Fruit fly (Drosophila melanogaster) whole organism, embryonic: ENCODE data around the gene Hexo1.

Experiments used
- Abd-B ChIP-seq: fragments of 200-800 bp; sonication (Bioruptor generic); optimal IDR thresholded peaks from 2 replicates; lab custom pipeline; 2018; ENCODE audit warnings: missing biosample characterization, mild to moderate bottlenecking, missing genetic modification characterization, moderate library complexity
- BEAF-32 ChIP-seq: fragments of 200-800 bp; sonication (Bioruptor generic); optimal IDR thresholded peaks from 3 replicates; lab custom pipeline; 2017; ENCODE audit warnings: missing biosample characterization, missing genetic modification characterization, mild to moderate bottlenecking, moderate library complexity, missing genetic modification reagents
- CG10147 ChIP-seq: fragments of 200-800 bp; sonication (Bioruptor generic); optimal IDR thresholded peaks from 2 replicates; lab custom pipeline; 2019; ENCODE audit warnings: missing biosample characterization, mild to moderate bottlenecking, missing genetic modification characterization, moderate library complexity
- CG10979 ChIP-seq: fragments of 200-800 bp; sonication (Bioruptor generic); optimal IDR thresholded peaks from 2 replicates; lab custom pipeline; 2018; ENCODE audit warnings: missing biosample characterization, mild to moderate bottlenecking, missing genetic modification characterization, moderate library complexity
- CG14050 ChIP-seq: fragments of 200-800 bp; sonication (Bioruptor generic); IDR thresholded peaks from 3 replicates; pipeline ENCODE4 v1.3.6; 2022; ENCODE audit warnings: missing biosample characterization, missing genetic modification characterization
- CG14965 ChIP-seq: fragments of 200-800 bp; sonication (Bioruptor generic); optimal IDR thresholded peaks from 2 replicates; lab custom pipeline; 2016; ENCODE audit warnings: missing biosample characterization, missing genetic modification characterization, borderline replicate concordance
- CG16813 ChIP-seq: fragments of 200-800 bp; sonication (Bioruptor generic); IDR thresholded peaks from 3 replicates; pipeline ENCODE4 v1.3.6; 2022; ENCODE audit warnings: missing biosample characterization, missing genetic modification characterization; ENCODE audit not compliant: partially characterized antibody
- CG16815 ChIP-seq: fragments of 200-800 bp; sonication (Bioruptor generic); optimal IDR thresholded peaks from 3 replicates; lab custom pipeline; 2017; ENCODE audit warnings: missing biosample characterization, mild to moderate bottlenecking, missing genetic modification characterization
- CG17385 ChIP-seq: fragments of 200-800 bp; sonication (Bioruptor generic); optimal IDR thresholded peaks from 3 replicates; lab custom pipeline; 2018; ENCODE audit warnings: missing biosample characterization, mild to moderate bottlenecking, missing genetic modification characterization
- CG18262 ChIP-seq: fragments of 200-800 bp; optimal IDR thresholded peaks from 3 replicates; lab custom pipeline; 2019; ENCODE audit warnings: missing biosample characterization, mild to moderate bottlenecking, missing genetic modification characterization, moderate library complexity
- CG1832 ChIP-seq: fragments of 200-800 bp; sonication (Bioruptor generic); optimal IDR thresholded peaks from 2 replicates; lab custom pipeline; 2017; ENCODE audit warnings: missing biosample characterization, mild to moderate bottlenecking, missing genetic modification characterization, inconsistent platforms
- CG18619 ChIP-seq: fragments of 200-800 bp; sonication (Bioruptor generic); optimal IDR thresholded peaks from 3 replicates; lab custom pipeline; 2017; ENCODE audit warnings: missing biosample characterization, mild to moderate bottlenecking, missing genetic modification characterization
- CG2199 ChIP-seq: fragments of 200-800 bp; sonication (Bioruptor generic); IDR thresholded peaks from 3 replicates; pipeline ENCODE4 v1.3.6; 2022; ENCODE audit warnings: missing biosample characterization, missing genetic modification characterization
- CG33213 ChIP-seq: fragments of 200-800 bp; sonication (Bioruptor generic); optimal IDR thresholded peaks from 3 replicates; lab custom pipeline; 2016; ENCODE audit warnings: missing biosample characterization, missing genetic modification characterization
- CG6254 ChIP-seq: fragments of 200-800 bp; sonication (Bioruptor generic); optimal IDR thresholded peaks from 3 replicates; lab custom pipeline; 2017; ENCODE audit warnings: mild to moderate bottlenecking, missing biosample characterization, missing genetic modification reagents, missing genetic modification characterization
- CG6791 ChIP-seq: fragments of 200-800 bp; sonication (Bioruptor generic); IDR thresholded peaks from 3 replicates; pipeline ENCODE4 v1.3.6; 2022; ENCODE audit warnings: missing biosample characterization, missing genetic modification characterization; ENCODE audit not compliant: partially characterized antibody
- CG6854 ChIP-seq: fragments of 200-800 bp; sonication (Bioruptor generic); optimal IDR thresholded peaks from 3 replicates; lab custom pipeline; 2017; ENCODE audit warnings: missing biosample characterization, mild to moderate bottlenecking, missing genetic modification characterization
- CG8765 ChIP-seq: fragments of 200-800 bp; sonication (Bioruptor generic); IDR thresholded peaks from 2 replicates; pipeline ENCODE4 v1.3.6; 2022; ENCODE audit warnings: missing biosample characterization, missing genetic modification characterization
- CrebB ChIP-seq: fragments of 200-800 bp; sonication (Bioruptor generic); optimal IDR thresholded peaks from 3 replicates; lab custom pipeline; 2018; ENCODE audit warnings: missing biosample characterization, mild to moderate bottlenecking, missing genetic modification characterization
- Dek ChIP-seq: fragments of 200-800 bp; sonication (Bioruptor generic); optimal IDR thresholded peaks from 3 replicates; lab custom pipeline; 2019; ENCODE audit warnings: missing biosample characterization, mild to moderate bottlenecking, missing genetic modification characterization, moderate library complexity
- HLH54F ChIP-seq: fragments of 200-800 bp; sonication (Bioruptor generic); optimal IDR thresholded peaks from 3 replicates; lab custom pipeline; 2016; ENCODE audit warnings: missing biosample characterization, missing genetic modification characterization
- Hr39 ChIP-seq: fragments of >200 bp; optimal IDR thresholded peaks from 2 replicates; lab custom pipeline; 2017
- Med ChIP-seq: fragments of 200-800 bp; sonication (Bioruptor generic); peaks from one replicate; lab custom pipeline; 2016; ENCODE audit warnings: missing biosample characterization, missing genetic modification characterization, mild to moderate bottlenecking, inconsistent platforms, moderate library complexity
- Mrtf ChIP-seq: fragments of 200-800 bp; sonication (Bioruptor generic); IDR thresholded peaks from 3 replicates; pipeline ENCODE4 v1.3.6; 2022; ENCODE audit warnings: missing biosample characterization, missing genetic modification characterization
- Oaz ChIP-seq: fragments of 200-800 bp; sonication (Bioruptor generic); IDR thresholded peaks from 2 replicates; pipeline ENCODE4 v1.3.6; 2022; ENCODE audit warnings: missing biosample characterization, missing genetic modification characterization
- Pdp1 ChIP-seq, 2 experiments: fragments of 200-800 bp; sonication (Bioruptor generic); optimal IDR thresholded peaks; 3 replicates each; lab custom pipeline; 2016; ENCODE audit warnings: missing biosample characterization in 2 of 2, missing genetic modification characterization in 2 of 2, mild to moderate bottlenecking in 1 of 2, moderate library complexity in 1 of 2
- Ravus ChIP-seq: fragments of 200-800 bp; sonication (Bioruptor generic); IDR thresholded peaks from 2 replicates; pipeline ENCODE4 v1.3.6; 2022; ENCODE audit warnings: missing biosample characterization, missing genetic modification characterization
- Rx ChIP-seq: fragments of 200-800 bp; sonication (Bioruptor generic); IDR thresholded peaks from 2 replicates; pipeline ENCODE4 v1.3.6; 2022; ENCODE audit warnings: missing biosample characterization, missing genetic modification characterization
- Scr ChIP-seq: fragments of 200-800 bp; sonication (Bioruptor generic); IDR thresholded peaks from 2 replicates; pipeline ENCODE4 v1.3.6; 2022; ENCODE audit warnings: missing biosample characterization, missing genetic modification characterization; ENCODE audit not compliant: partially characterized antibody
- aop ChIP-seq: fragments of 200-800 bp; sonication (Bioruptor generic); IDR thresholded peaks from 2 replicates; pipeline ENCODE4 v1.3.6; 2022; ENCODE audit warnings: missing biosample characterization, missing genetic modification characterization
- caup ChIP-seq: fragments of 200-800 bp; sonication (Bioruptor generic); optimal IDR thresholded peaks from 3 replicates; lab custom pipeline; 2017; ENCODE audit warnings: missing biosample characterization, mild to moderate bottlenecking, missing genetic modification characterization, moderate library complexity; ENCODE audit not compliant: severe bottlenecking
- chinmo ChIP-seq: fragments of 200-800 bp; sonication (Bioruptor generic); IDR thresholded peaks from 4 replicates; pipeline ENCODE4 v1.3.6; 2022; ENCODE audit warnings: missing biosample characterization, missing genetic modification characterization; ENCODE audit not compliant: partially characterized antibody
- chm ChIP-seq: fragments of 200-800 bp; sonication (Bioruptor generic); IDR thresholded peaks from 2 replicates; pipeline ENCODE4 v1.3.6; 2022; ENCODE audit warnings: missing biosample characterization, missing genetic modification characterization
- dysf ChIP-seq: fragments of 200-800 bp; sonication (Bioruptor generic); IDR thresholded peaks from 3 replicates; pipeline ENCODE4 v1.3.6; 2022; ENCODE audit warnings: missing biosample characterization, missing genetic modification characterization
- ems ChIP-seq: fragments of 200-800 bp; sonication (Bioruptor generic); optimal IDR thresholded peaks from 3 replicates; lab custom pipeline; 2016; ENCODE audit warnings: missing biosample characterization, missing genetic modification characterization
- exex ChIP-seq: fragments of 200-800 bp; sonication (Bioruptor generic); optimal IDR thresholded peaks from 4 replicates; lab custom pipeline; 2018; ENCODE audit warnings: missing biosample characterization, mild to moderate bottlenecking, missing genetic modification characterization, moderate library complexity
- fd96Cb ChIP-seq: fragments of 200-800 bp; sonication (Bioruptor generic); optimal IDR thresholded peaks from 2 replicates; lab custom pipeline; 2018; ENCODE audit warnings: missing biosample characterization, mild to moderate bottlenecking, missing genetic modification characterization, moderate library complexity
- fru ChIP-seq: fragments of >200 bp; optimal IDR thresholded peaks from 2 replicates; lab custom pipeline; 2017
- hth ChIP-seq: fragments of >200 bp; optimal IDR thresholded peaks from 2 replicates; lab custom pipeline; 2017; ENCODE audit warnings: inconsistent platforms
- ind ChIP-seq: fragments of 200-800 bp; sonication (Bioruptor generic); optimal IDR thresholded peaks from 3 replicates; lab custom pipeline; 2016; ENCODE audit warnings: missing biosample characterization, missing genetic modification characterization
- inv ChIP-seq: fragments of 200-800 bp; sonication (Bioruptor generic); IDR thresholded peaks from 2 replicates; pipeline ENCODE4 v1.3.6; 2022; ENCODE audit warnings: missing biosample characterization, missing genetic modification characterization; ENCODE audit not compliant: partially characterized antibody
- luna ChIP-seq: fragments of 200-800 bp; sonication (Bioruptor generic); optimal IDR thresholded peaks from 2 replicates; lab custom pipeline; 2016; ENCODE audit warnings: missing biosample characterization, missing genetic modification characterization
- mirr ChIP-seq: fragments of 200-800 bp; sonication (Bioruptor generic); optimal IDR thresholded peaks from 3 replicates; lab custom pipeline; 2018; ENCODE audit warnings: missing biosample characterization, mild to moderate bottlenecking, missing genetic modification characterization
- odd ChIP-seq: fragments of 200-800 bp; sonication (Bioruptor generic); optimal IDR thresholded peaks from 2 replicates; lab custom pipeline; 2017; ENCODE audit warnings: missing biosample characterization, mild to moderate bottlenecking, missing genetic modification characterization
- pb ChIP-seq: fragments of 200-800 bp; sonication (Bioruptor generic); optimal IDR thresholded peaks from 3 replicates; lab custom pipeline; 2016; ENCODE audit warnings: missing biosample characterization, missing genetic modification characterization
- row ChIP-seq: fragments of 200-800 bp; sonication (Bioruptor generic); IDR thresholded peaks from 3 replicates; pipeline ENCODE4 v1.3.6; 2022; ENCODE audit warnings: missing biosample characterization, missing genetic modification characterization
- sc ChIP-seq, 3 experiments: fragments of >200 bp in 2 of 3; fragments of 200-800 bp in 1 of 3; sonication (Bioruptor generic) in 1 of 3; optimal IDR thresholded peaks; 2 replicates in 2 of 3; 3 replicates in 1 of 3; lab custom pipeline; 2017; ENCODE audit warnings: mild to moderate bottlenecking in 1 of 3, missing biosample characterization in 1 of 3, missing genetic modification characterization in 1 of 3, missing genetic modification reagents in 1 of 3
- sens ChIP-seq: fragments of 200-800 bp; sonication (Bioruptor generic); peaks from one replicate; lab custom pipeline; 2016; ENCODE audit warnings: missing biosample characterization, missing genetic modification characterization
- stc ChIP-seq: fragments of 200-800 bp; sonication (Bioruptor generic); IDR thresholded peaks from 2 replicates; pipeline ENCODE4 v1.3.6; 2022; ENCODE audit warnings: missing biosample characterization, missing genetic modification characterization
- ttk ChIP-seq: fragments of 200-800 bp; sonication (Bioruptor generic); IDR thresholded peaks from 2 replicates; pipeline ENCODE4 v2.1.2; 2022; ENCODE audit warnings: missing biosample characterization, missing genetic modification characterization

Hexo1 gene

dm6 chr3L:4292120-4292697, 3.8 kb downstream of the Hexo1 start, which contains the start of the genes CG15012 and Fdx2 (continued):
- TF ChIP-seq CG1832 (GFP tag; lab: Kevin White, UChicago): no peak
- TF ChIP-seq row: peak; percentile 84
- TF ChIP-seq Mrtf (GFP tag; lab: Robert Waterston, UW): no peak
- TF ChIP-seq ttk: no peak
- no peak for TF ChIP-seq hth (lab: Kevin White, UChicago)
- no peak for TF ChIP-seq pb (GFP tag; lab: Kevin White, UChicago)
- no peak for TF ChIP-seq CG18619 (GFP tag; lab: Kevin White, UChicago)
- TF ChIP-seq stc (GFP tag; lab: Robert Waterston, UW): no peak
- no peak for TF ChIP-seq odd (GFP tag; lab: Kevin White, UChicago)
- TF ChIP-seq chinmo (GFP tag; lab: Robert Waterston, UW): 0 out of 4 replicates have a peak, but pooled peaks have one; percentile 36
- no peak for TF ChIP-seq CG16815
- peak; percentile 45 for TF ChIP-seq ems
- no peak for TF ChIP-seq CG17385
- no peak for TF ChIP-seq Rx (GFP tag; lab: Robert Waterston, UW)
- TF ChIP-seq dysf: no peak
- no peak for TF ChIP-seq CrebB
- TF ChIP-seq chm (GFP tag; lab: Robert Waterston, UW): no peak
- TF ChIP-seq fru (lab: Kevin White, UChicago): no peak
- 0 out of 3 replicates have a peak, but pooled peaks have one; percentile 37 for TF ChIP-seq CG16813 (GFP tag; lab: Robert Waterston, UW)
- TF ChIP-seq Hr39: no peak
- peak; percentile 40 for TF ChIP-seq CG18262 (tag; lab: Kevin White, UChicago)
- peak; percentile 35; the same call in 1 of the 2 replicates for TF ChIP-seq Scr (GFP tag; lab: Robert Waterston, UW)
- no peak for TF ChIP-seq luna (GFP tag; lab: Kevin White, UChicago)
- no peak for TF ChIP-seq CG6254 (GFP tag; lab: Kevin White, UChicago)
- TF ChIP-seq aop: no peak
- no peak for TF ChIP-seq caup
- peak; percentile 22 for TF ChIP-seq Abd-B (GFP tag; lab: Kevin White, UChicago)
- TF ChIP-seq CG33213 (GFP tag; lab: Kevin White, UChicago): peak; percentile 61
- peak; percentile 16 for TF ChIP-seq CG10147 (GFP tag; lab: Kevin White, UChicago)
- no peak for TF ChIP-seq CG14965
- no peak for TF ChIP-seq sc (optimal IDR thresholded peaks at IDR 0.05; lab: Kevin White, UChicago)
- TF ChIP-seq sc (GFP tag; optimal IDR thresholded peaks at IDR 0.05; lab: Kevin White, UChicago): no peak
- TF ChIP-seq ind (GFP tag; lab: Kevin White, UChicago): peak; percentile 37
- peak; percentile 46 for TF ChIP-seq BEAF-32 (GFP tag; lab: Kevin White, UChicago)

- TF ChIP-seq fd96Cb (tag; lab: Kevin White, UChicago) (no peak), Med (GFP tag; lab: Kevin White, UChicago) (peak; percentile 72), HLH54F (GFP tag; lab: Kevin White, UChicago) (no peak), sens (peak; percentile 72)
Observed at dm6 chr3L:4293304-4293703, 4.9 kb downstream of the Hexo1 start.

dm6 chr3L:4293711-4294110, 5.3 kb downstream of the Hexo1 start:
- TF ChIP-seq Dek (tag; lab: Kevin White, UChicago): peak; percentile 1
- TF ChIP-seq CG2199 (GFP tag; lab: Robert Waterston, UW): no peak
- TF ChIP-seq CG10979 (tag; lab: Kevin White, UChicago): no peak
- TF ChIP-seq inv (GFP tag; lab: Robert Waterston, UW): no peak
- no peak for TF ChIP-seq CG14050 (GFP tag; lab: Robert Waterston, UW)
- TF ChIP-seq mirr (GFP tag; lab: Kevin White, UChicago): peak; percentile 5
- no peak for TF ChIP-seq CG6854 (GFP tag; lab: Kevin White, UChicago)
- TF ChIP-seq chinmo (GFP tag; lab: Robert Waterston, UW): 0 out of 4 replicates have a peak, but pooled peaks have one; percentile 43
- TF ChIP-seq CG6791 (GFP tag; lab: Robert Waterston, UW): no peak
- TF ChIP-seq Mrtf (GFP tag; lab: Robert Waterston, UW): no peak
- TF ChIP-seq exex (tag; lab: Kevin White, UChicago): peak; percentile 69
- no peak for TF ChIP-seq CG8765
- peak in 1 of 2 experiments; percentile 22 for TF ChIP-seq Pdp1 (GFP tag; optimal IDR thresholded peaks at IDR 0.05; lab: Kevin White, UChicago)
- TF ChIP-seq Ravus (GFP tag; lab: Robert Waterston, UW): no peak
- TF ChIP-seq Oaz: no peak
